Fruit fly (Drosophila melanogaster) Kc167 (cell line): Measurements from ENCODE around the gene Atac2.

ENCODE experiments used
- h ChIP-seq: fragments of >200 bp; optimal IDR thresholded peaks from 3 replicates; lab custom pipeline; 2018; ENCODE audit warnings: missing external identifiers
- psq ChIP-seq: fragments of >200 bp; optimal IDR thresholded peaks from 2 replicates; lab custom pipeline; 2017; ENCODE audit warnings: missing external identifiers

DNA sequence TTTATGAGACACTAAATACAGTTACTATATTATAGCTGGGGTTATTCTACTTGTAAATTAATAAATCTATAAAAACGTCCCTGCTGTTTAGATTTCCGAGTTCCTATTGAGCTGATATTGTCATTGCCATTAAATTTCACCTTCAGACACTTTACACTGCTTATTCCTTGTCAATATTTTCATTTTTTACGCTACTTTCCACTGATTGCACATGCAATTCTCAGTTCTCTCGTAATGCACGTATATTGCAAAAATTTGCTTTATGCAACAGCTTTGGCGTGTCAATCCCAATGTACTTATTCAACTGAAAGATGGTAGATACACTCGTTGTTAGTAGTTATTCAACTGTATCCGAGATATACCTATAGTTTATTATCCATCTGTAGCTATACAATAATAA, 20.3 kb upstream of the Atac2 start:
- no peak for TF ChIP-seq psq (lab: Kevin White, UChicago)
- no peak for TF ChIP-seq h (lab: Kevin White, UChicago)
